Fruit fly (Drosophila melanogaster) whole organism, embryonic: ENCODE data around the gene H15.

ENCODE experiments used
- B-H1 ChIP-seq: fragments of 200-800 bp; sonication (Bioruptor generic); IDR thresholded peaks from 3 replicates; pipeline ENCODE4 v1.3.6; 2022; ENCODE audit warnings: missing biosample characterization, missing genetic modification characterization
- CG11723 ChIP-seq: fragments of 200-800 bp; sonication (Bioruptor generic); optimal IDR thresholded peaks from 2 replicates; lab custom pipeline; 2017; ENCODE audit warnings: missing biosample characterization, mild to moderate bottlenecking, missing genetic modification characterization
- CG12071 ChIP-seq: fragments of 200-800 bp; sonication (Bioruptor generic); optimal IDR thresholded peaks from 3 replicates; lab custom pipeline; 2018; ENCODE audit warnings: missing biosample characterization, mild to moderate bottlenecking, missing genetic modification characterization
- CG1233 ChIP-seq: fragments of 200-800 bp; sonication (Bioruptor generic); optimal IDR thresholded peaks from 4 replicates; lab custom pipeline; 2018; ENCODE audit warnings: missing biosample characterization, mild to moderate bottlenecking, missing genetic modification characterization
- CG12659 ChIP-seq: fragments of 200-800 bp; sonication (Bioruptor generic); optimal IDR thresholded peaks from 3 replicates; lab custom pipeline; 2017; ENCODE audit warnings: mild to moderate bottlenecking, missing biosample characterization, missing genetic modification reagents, missing genetic modification characterization
- CG1529 ChIP-seq: fragments of 200-800 bp; sonication (Bioruptor generic); optimal IDR thresholded peaks from 3 replicates; lab custom pipeline; 2018; ENCODE audit warnings: missing biosample characterization, missing genetic modification characterization
- CG15479 ChIP-seq: fragments of 200-800 bp; sonication (Bioruptor generic); optimal IDR thresholded peaks from 3 replicates; lab custom pipeline; 2019; ENCODE audit warnings: missing biosample characterization, mild to moderate bottlenecking, missing genetic modification characterization, moderate library complexity
- CG15514 ChIP-seq: fragments of 200-800 bp; sonication (Bioruptor generic); optimal IDR thresholded peaks from 3 replicates; lab custom pipeline; 2017; ENCODE audit warnings: missing biosample characterization, missing genetic modification characterization, mild to moderate bottlenecking, moderate library complexity, missing genetic modification reagents
- CG1832 ChIP-seq: fragments of 200-800 bp; sonication (Bioruptor generic); optimal IDR thresholded peaks from 2 replicates; lab custom pipeline; 2017; ENCODE audit warnings: missing biosample characterization, mild to moderate bottlenecking, missing genetic modification characterization, inconsistent platforms
- CG2889 ChIP-seq: fragments of 200-800 bp; sonication (Bioruptor generic); IDR thresholded peaks from 3 replicates; pipeline ENCODE4 v1.3.6; 2022; ENCODE audit warnings: missing biosample characterization, missing genetic modification characterization
- CG30431 ChIP-seq: fragments of 200-800 bp; sonication (Bioruptor generic); optimal IDR thresholded peaks from 2 replicates; lab custom pipeline; 2017; ENCODE audit warnings: missing biosample characterization, missing genetic modification characterization
- CG3065 ChIP-seq: fragments of 200-800 bp; sonication (Bioruptor generic); optimal IDR thresholded peaks from 2 replicates; lab custom pipeline; 2016; ENCODE audit warnings: missing biosample characterization, missing genetic modification characterization
- CG4854 ChIP-seq: fragments of 200-800 bp; sonication (Bioruptor generic); optimal IDR thresholded peaks from 2 replicates; lab custom pipeline; 2016; ENCODE audit warnings: missing biosample characterization, missing genetic modification characterization, inconsistent platforms
- CG6175 ChIP-seq: fragments of 200-800 bp; sonication (Bioruptor generic); IDR thresholded peaks from 3 replicates; pipeline ENCODE4 v1.3.6; 2022; ENCODE audit warnings: missing biosample characterization, missing genetic modification characterization
- CG6272 ChIP-seq: fragments of 200-800 bp; sonication (Bioruptor generic); IDR thresholded peaks from 2 replicates; pipeline ENCODE4 v1.3.6; 2022; ENCODE audit warnings: missing biosample characterization, missing genetic modification characterization
- CG7357 ChIP-seq: fragments of 200-800 bp; sonication (Bioruptor generic); IDR thresholded peaks from 3 replicates; pipeline ENCODE4 v1.3.6; 2022; ENCODE audit warnings: missing biosample characterization, missing genetic modification characterization
- CG8765 ChIP-seq: fragments of 200-800 bp; sonication (Bioruptor generic); IDR thresholded peaks from 2 replicates; pipeline ENCODE4 v1.3.6; 2022; ENCODE audit warnings: missing biosample characterization, missing genetic modification characterization
- Camta ChIP-seq: fragments of 200-800 bp; sonication (Bioruptor generic); optimal IDR thresholded peaks from 2 replicates; lab custom pipeline; 2016; ENCODE audit warnings: missing biosample characterization, missing genetic modification characterization
- Dll ChIP-seq: fragments of 200-800 bp; sonication (Bioruptor generic); IDR thresholded peaks from 4 replicates; pipeline ENCODE4 v1.3.6; 2022; ENCODE audit warnings: missing biosample characterization, missing genetic modification characterization; ENCODE audit not compliant: partially characterized antibody
- Dp ChIP-seq: fragments of 200-800 bp; sonication (Bioruptor generic); optimal IDR thresholded peaks from 2 replicates; lab custom pipeline; 2018; ENCODE audit warnings: missing biosample characterization, mild to moderate bottlenecking, missing genetic modification characterization, moderate library complexity
- ERR ChIP-seq: fragments of 200-800 bp; sonication (Bioruptor generic); optimal IDR thresholded peaks from 2 replicates; lab custom pipeline; 2016; ENCODE audit warnings: missing biosample characterization, missing genetic modification characterization
- Gug ChIP-seq: fragments of 200-800 bp; sonication (Bioruptor generic); IDR thresholded peaks from 4 replicates; pipeline ENCODE4 v1.3.6; 2022; ENCODE audit warnings: missing biosample characterization, missing genetic modification characterization
- H15 ChIP-seq: fragments of 200-800 bp; sonication (Bioruptor generic); IDR thresholded peaks from 3 replicates; pipeline ENCODE4 v1.3.6; 2022; ENCODE audit warnings: missing biosample characterization, missing genetic modification characterization
- Hmr ChIP-seq: fragments of 200-800 bp; sonication (Bioruptor generic); optimal IDR thresholded peaks from 3 replicates; lab custom pipeline; 2017; ENCODE audit warnings: mild to moderate bottlenecking, missing biosample characterization, missing genetic modification reagents, missing genetic modification characterization
- MTF-1 ChIP-seq: fragments of 200-800 bp; sonication (Bioruptor generic); optimal IDR thresholded peaks from 2 replicates; lab custom pipeline; 2018; ENCODE audit warnings: missing biosample characterization, mild to moderate bottlenecking, missing genetic modification characterization, borderline replicate concordance
- NC2α ChIP-seq: fragments of 200-800 bp; sonication (Bioruptor generic); optimal IDR thresholded peaks from 2 replicates; lab custom pipeline; 2016; ENCODE audit warnings: missing biosample characterization, missing genetic modification characterization
- Neu2 ChIP-seq: fragments of 200-800 bp; sonication (Bioruptor generic); optimal IDR thresholded peaks from 3 replicates; lab custom pipeline; 2016; ENCODE audit warnings: missing biosample characterization, missing genetic modification characterization, borderline replicate concordance
- Opbp ChIP-seq: fragments of 200-800 bp; sonication (Bioruptor generic); IDR thresholded peaks from 3 replicates; pipeline ENCODE4 v1.3.6; 2022; ENCODE audit warnings: missing biosample characterization, missing genetic modification characterization; ENCODE audit not compliant: partially characterized antibody
- Spps ChIP-seq: fragments of 200-800 bp; sonication (Bioruptor generic); optimal IDR thresholded peaks from 2 replicates; lab custom pipeline; 2018; ENCODE audit warnings: missing biosample characterization, mild to moderate bottlenecking, missing genetic modification characterization
- Sry-δ ChIP-seq: fragments of 200-800 bp; sonication (Bioruptor generic); optimal IDR thresholded peaks from 2 replicates; lab custom pipeline; 2016; ENCODE audit warnings: missing biosample characterization, missing genetic modification characterization
- Ssrp ChIP-seq: fragments of 200-800 bp; sonication (Bioruptor generic); optimal IDR thresholded peaks from 2 replicates; lab custom pipeline; 2018; ENCODE audit warnings: missing biosample characterization, mild to moderate bottlenecking, missing genetic modification characterization, moderate library complexity
- YL-1 ChIP-seq: fragments of 200-800 bp; sonication (Bioruptor generic); optimal IDR thresholded peaks from 3 replicates; lab custom pipeline; 2017; ENCODE audit warnings: missing biosample characterization, mild to moderate bottlenecking, missing genetic modification characterization
- chm ChIP-seq: fragments of 200-800 bp; sonication (Bioruptor generic); IDR thresholded peaks from 2 replicates; pipeline ENCODE4 v1.3.6; 2022; ENCODE audit warnings: missing biosample characterization, missing genetic modification characterization
- dmrt11E ChIP-seq: fragments of 200-800 bp; sonication (Bioruptor generic); optimal IDR thresholded peaks from 3 replicates; lab custom pipeline; 2018; ENCODE audit warnings: missing biosample characterization, mild to moderate bottlenecking, missing genetic modification characterization, moderate library complexity
- dpn ChIP-seq, 2 experiments: fragments of 200-800 bp; sonication (Bioruptor generic); optimal IDR thresholded peaks; 3 replicates each; lab custom pipeline; 2016; ENCODE audit warnings: missing biosample characterization in 2 of 2, missing genetic modification characterization in 2 of 2
- ems ChIP-seq: fragments of 200-800 bp; sonication (Bioruptor generic); optimal IDR thresholded peaks from 3 replicates; lab custom pipeline; 2016; ENCODE audit warnings: missing biosample characterization, missing genetic modification characterization
- fru ChIP-seq: fragments of >200 bp; optimal IDR thresholded peaks from 2 replicates; lab custom pipeline; 2017
- gt ChIP-seq: fragments of 200-800 bp; sonication (Bioruptor generic); IDR thresholded peaks from 2 replicates; pipeline ENCODE4 v1.3.6; 2022; ENCODE audit warnings: missing biosample characterization, missing genetic modification characterization
- jing ChIP-seq: fragments of 200-800 bp; sonication (Bioruptor generic); optimal IDR thresholded peaks from 2 replicates; lab custom pipeline; 2018; ENCODE audit warnings: missing biosample characterization, mild to moderate bottlenecking, missing genetic modification characterization
- lilli ChIP-seq: fragments of 200-800 bp; sonication (Bioruptor generic); optimal IDR thresholded peaks from 3 replicates; lab custom pipeline; 2016; ENCODE audit warnings: missing biosample characterization, missing genetic modification characterization
- lov ChIP-seq, 2 experiments: fragments of 200-800 bp in 1 of 2; fragments of >200 bp in 1 of 2; sonication (Bioruptor generic) in 1 of 2; IDR thresholded peaks in 1 of 2; optimal IDR thresholded peaks in 1 of 2; 2 replicates in 1 of 2; 3 replicates in 1 of 2; pipeline versions ENCODE4 v1.3.6 to Lab custom; 2017 to 2022; ENCODE audit warnings: missing biosample characterization in 1 of 2, missing genetic modification characterization in 1 of 2
- oc ChIP-seq: fragments of 200-800 bp; sonication (Bioruptor generic); optimal IDR thresholded peaks from 2 replicates; lab custom pipeline; 2018; ENCODE audit warnings: missing biosample characterization, mild to moderate bottlenecking, missing genetic modification characterization, moderate library complexity
- prd ChIP-seq, 3 experiments: fragments of >200 bp in 2 of 3; fragments of 200-800 bp in 1 of 3; sonication (Bioruptor generic) in 1 of 3; optimal IDR thresholded peaks in 2 of 3; IDR thresholded peaks in 1 of 3; 2 replicates in 2 of 3; 3 replicates in 1 of 3; pipeline versions ENCODE4 v1.3.6 to Lab custom; 2017 to 2022; ENCODE audit warnings: missing biosample characterization in 1 of 3, missing genetic modification characterization in 1 of 3
- run ChIP-seq: fragments of 200-800 bp; sonication (Bioruptor generic); optimal IDR thresholded peaks from 3 replicates; lab custom pipeline; 2018; ENCODE audit warnings: missing biosample characterization, mild to moderate bottlenecking, missing genetic modification characterization
- slp2 ChIP-seq: fragments of 200-800 bp; sonication (Bioruptor generic); optimal IDR thresholded peaks from 2 replicates; lab custom pipeline; 2016; ENCODE audit warnings: missing biosample characterization, missing genetic modification characterization
- tio ChIP-seq: fragments of 200-800 bp; sonication (Bioruptor generic); optimal IDR thresholded peaks from 2 replicates; lab custom pipeline; 2017; ENCODE audit warnings: missing biosample characterization, missing genetic modification characterization, inconsistent platforms
- vfl ChIP-seq: fragments of 200-800 bp; sonication (Bioruptor generic); optimal IDR thresholded peaks from 2 replicates; lab custom pipeline; 2016; ENCODE audit warnings: missing biosample characterization, missing genetic modification characterization
- wdn ChIP-seq: fragments of 200-800 bp; sonication (Bioruptor generic); IDR thresholded peaks from 2 replicates; pipeline ENCODE4 v1.3.6; 2022; ENCODE audit warnings: missing biosample characterization, missing genetic modification characterization
- zen ChIP-seq: fragments of 200-800 bp; sonication (Bioruptor generic); optimal IDR thresholded peaks from 3 replicates; lab custom pipeline; 2018; ENCODE audit warnings: missing biosample characterization, mild to moderate bottlenecking, missing genetic modification characterization, moderate library complexity
- zfh1 ChIP-seq: fragments of 200-800 bp; sonication (Bioruptor generic); IDR thresholded peaks from 3 replicates; pipeline ENCODE4 v1.3.6; 2022; ENCODE audit warnings: missing biosample characterization, missing genetic modification characterization

Gene H15

dm6 chr2L:5425341-5425740, 21.3 kb downstream of the H15 start (continued):
- TF ChIP-seq CG6272 (0 out of 2 replicates have a peak, but pooled peaks have one; percentile 38), CG3065 (GFP tag; lab: Kevin White, UChicago) (no peak), Gug (peak; percentile 60; the same call in 3 of the 4 replicates), CG8765 (GFP tag; lab: Robert Waterston, UW) (no peak), jing (GFP tag; lab: Kevin White, UChicago) (peak; percentile 21), CG1233 (GFP tag; lab: Kevin White, UChicago) (peak; percentile 17), prd (optimal IDR thresholded peaks at IDR 0.05; lab: Kevin White, UChicago) (no peak), prd (GFP tag; IDR thresholded peaks at IDR 0.05; lab: Robert Waterston, UW) (peak; percentile 71), H15 (peak; percentile 92), dmrt11E (tag; lab: Kevin White, UChicago) (peak; percentile 66), slp2 (GFP tag; lab: Kevin White, UChicago) (peak; percentile 52), dpn (GFP tag; optimal IDR thresholded peaks at IDR 0.05; lab: Kevin White, UChicago) (peak; percentile 50 to 69), CG12659 (GFP tag; lab: Kevin White, UChicago) (no peak), zfh1 (GFP tag; lab: Robert Waterston, UW) (peak; percentile 79), ERR (GFP tag; lab: Kevin White, UChicago) (peak; percentile 52), CG12071 (peak; percentile 34), tio (GFP tag; lab: Kevin White, UChicago) (peak; percentile 44), oc (tag; lab: Kevin White, UChicago) (peak; percentile 16), Ssrp (tag; lab: Kevin White, UChicago) (peak; percentile 52), Sry-δ (GFP tag; lab: Kevin White, UChicago) (peak; percentile 36), ems (GFP tag; lab: Kevin White, UChicago) (peak; percentile 54), gt (GFP tag; lab: Robert Waterston, UW) (no peak), Dp (no peak), CG15514 (GFP tag; lab: Kevin White, UChicago) (peak; percentile 4), lov (optimal IDR thresholded peaks at IDR 0.05; lab: Kevin White, UChicago) (no peak), lov (GFP tag; IDR thresholded peaks at IDR 0.05; lab: Robert Waterston, UW) (peak; percentile 71; the same call in 1 of the 3 replicates), CG6175 (GFP tag; lab: Robert Waterston, UW) (no peak), wdn (no peak), NC2α (GFP tag; lab: Kevin White, UChicago) (no peak), YL-1 (GFP tag; lab: Kevin White, UChicago) (no peak), run (no peak), lilli (peak; percentile 32), B-H1 (GFP tag; lab: Robert Waterston, UW) (0 out of 3 replicates have a peak, but pooled peaks have one; percentile 20), vfl (GFP tag; lab: Kevin White, UChicago) (no peak), Camta (GFP tag; lab: Kevin White, UChicago) (peak; percentile 29), Neu2 (GFP tag; lab: Kevin White, UChicago) (no peak), CG4854 (GFP tag; lab: Kevin White, UChicago) (no peak), CG7357 (GFP tag; lab: Robert Waterston, UW) (peak; percentile 34; the same call in 1 of the 3 replicates), CG1529 (GFP tag; lab: Kevin White, UChicago) (peak; percentile 35), CG11723 (peak; percentile 0), Opbp (GFP tag; lab: Robert Waterston, UW) (no peak), chm (peak; percentile 41; the same call in 1 of the 2 replicates), CG30431 (GFP tag; lab: Kevin White, UChicago) (peak; percentile 29), zen (tag; lab: Kevin White, UChicago) (peak; percentile 30), Spps (tag; lab: Kevin White, UChicago) (peak; percentile 20), Hmr (GFP tag; lab: Kevin White, UChicago) (peak; percentile 21), CG15479 (GFP tag; lab: Kevin White, UChicago) (no peak), CG2889 (0 out of 3 replicates have a peak, but pooled peaks have one; percentile 42), fru (lab: Kevin White, UChicago) (no peak), CG1832 (GFP tag; lab: Kevin White, UChicago) (no peak), Dll (GFP tag; lab: Robert Waterston, UW) (no peak), MTF-1 (GFP tag; lab: Kevin White, UChicago) (no peak)
